Worm (Caenorhabditis elegans): Measurements from ENCODE around the gene K11E4.6.

Gene K11E4.6

DNA sequence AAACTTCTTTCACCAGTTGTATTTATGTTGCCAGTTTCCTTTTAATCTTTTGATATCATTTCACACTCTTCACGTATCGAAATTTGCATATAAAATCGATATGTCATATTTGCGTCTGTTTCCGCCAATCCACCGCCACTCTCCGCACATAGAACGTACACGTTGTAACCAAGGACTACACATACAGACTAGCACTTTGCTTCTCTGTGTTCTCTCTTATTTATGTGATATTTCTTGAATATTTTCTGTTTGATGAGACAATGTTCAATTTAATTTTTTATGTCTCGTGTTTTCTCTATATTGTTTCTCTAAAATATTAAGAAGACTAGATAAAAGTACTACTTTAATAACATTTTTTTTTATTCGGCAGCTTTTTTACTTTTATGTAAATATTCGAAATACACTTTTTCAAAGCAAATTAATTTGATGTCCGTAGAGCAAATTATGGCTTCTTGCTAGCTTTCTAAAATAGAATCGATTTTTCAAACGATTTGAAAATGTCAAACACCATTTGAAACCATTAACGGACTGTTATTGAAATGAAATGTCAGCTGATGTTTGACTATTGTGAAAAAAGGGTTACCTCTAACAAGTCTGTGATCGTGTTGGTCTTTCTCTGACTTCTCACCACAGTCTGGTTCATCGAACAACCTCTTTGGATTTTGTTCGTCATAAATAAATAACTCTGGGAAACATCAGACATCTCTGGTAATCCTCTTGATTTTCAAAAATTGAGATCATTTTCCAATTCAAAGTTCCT is 28.5 kb downstream of the K11E4.6 start:
- TF ChIP-seq unc-62 (GFP tag; optimal IDR thresholded peaks at IDR 0.05): no peak

DNA sequence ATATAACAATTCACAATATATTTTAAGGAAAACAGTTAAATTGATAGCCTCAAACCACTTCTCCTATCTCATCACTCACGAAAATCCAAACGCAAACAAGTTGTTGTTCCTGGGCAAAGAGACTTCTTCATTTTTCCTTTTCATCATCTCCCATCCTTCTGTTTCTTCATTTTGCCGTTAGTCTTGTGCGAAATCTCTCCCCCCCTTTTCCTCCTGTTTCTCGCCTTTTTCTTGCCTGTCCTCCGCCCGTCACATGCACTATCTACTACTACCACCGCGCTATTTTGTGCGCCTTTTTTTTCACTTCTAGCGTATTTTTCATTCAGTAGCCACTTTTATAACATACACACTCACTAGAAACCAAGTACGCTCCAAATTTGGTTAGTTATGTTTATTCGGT is 30.0 kb downstream of the K11E4.6 start:
- TF ChIP-seq unc-62 (GFP tag; optimal IDR thresholded peaks at IDR 0.05): no peak

DNA sequence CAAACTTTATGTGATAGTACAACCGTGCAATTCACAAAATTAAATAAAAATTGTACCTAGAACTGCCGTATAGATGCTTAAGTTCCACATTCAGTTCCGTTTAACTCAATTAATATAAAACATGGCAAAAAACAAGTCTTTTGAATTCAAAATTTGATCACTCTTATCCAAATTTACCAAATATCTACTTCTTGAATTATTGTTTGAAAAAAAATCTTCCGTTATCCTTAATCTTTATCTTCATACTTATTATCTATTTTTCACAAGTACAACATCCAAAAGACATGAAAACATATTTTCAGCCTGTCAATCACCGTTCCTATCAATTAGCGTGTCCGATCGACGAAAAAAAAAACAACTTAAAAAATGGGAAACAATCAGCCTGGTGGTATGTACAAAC is 31.0 kb downstream of the K11E4.6 start, which contains the start of gene aakb-1:
aakb-1 (plus strand) TSS at position 301 of the 400 bp plus-strand sequence.
- TF ChIP-seq unc-62 (GFP tag; optimal IDR thresholded peaks at IDR 0.05): no peak

DNA sequence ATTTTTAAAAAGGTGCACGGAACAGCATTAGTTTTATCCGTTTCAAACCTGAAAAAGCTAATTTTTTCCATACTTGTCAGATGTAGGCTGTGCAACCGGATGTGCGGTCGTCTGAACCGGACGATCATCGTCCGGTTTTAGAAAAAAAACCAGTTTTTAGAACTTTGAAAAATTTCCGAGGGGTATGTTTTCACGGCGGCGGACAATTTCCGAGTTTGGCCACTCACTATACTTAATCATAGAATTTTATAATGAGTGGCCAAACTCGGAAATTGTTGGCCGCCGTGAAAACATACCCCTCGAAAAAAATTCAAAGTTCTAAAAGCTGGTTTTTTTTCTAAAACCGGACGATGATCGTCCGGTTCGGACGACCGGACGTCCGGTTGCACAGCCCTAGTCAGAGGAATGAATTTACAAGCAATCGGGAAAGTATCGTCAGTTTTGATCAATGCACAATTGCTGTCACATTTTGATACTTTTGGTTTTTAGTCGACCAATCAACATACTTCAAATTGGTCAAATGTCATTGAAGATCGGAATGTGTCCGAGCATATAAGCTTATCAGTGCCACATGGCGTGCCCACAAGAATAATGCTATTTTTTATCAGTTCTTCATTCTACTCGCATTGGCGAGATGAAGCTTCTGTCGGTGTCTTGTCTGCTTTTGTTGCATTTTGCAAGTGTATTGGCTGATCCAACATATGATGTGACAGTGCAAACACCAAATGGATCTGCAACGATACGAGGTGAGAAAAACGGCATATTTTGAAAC is 35.4 kb downstream of the K11E4.6 start, which contains the start of gene cest-13:
cest-13 (plus strand) TSS at position 562 of the 772 bp plus-strand sequence.
- TF ChIP-seq unc-62 (GFP tag; optimal IDR thresholded peaks at IDR 0.05): no peak

DNA sequence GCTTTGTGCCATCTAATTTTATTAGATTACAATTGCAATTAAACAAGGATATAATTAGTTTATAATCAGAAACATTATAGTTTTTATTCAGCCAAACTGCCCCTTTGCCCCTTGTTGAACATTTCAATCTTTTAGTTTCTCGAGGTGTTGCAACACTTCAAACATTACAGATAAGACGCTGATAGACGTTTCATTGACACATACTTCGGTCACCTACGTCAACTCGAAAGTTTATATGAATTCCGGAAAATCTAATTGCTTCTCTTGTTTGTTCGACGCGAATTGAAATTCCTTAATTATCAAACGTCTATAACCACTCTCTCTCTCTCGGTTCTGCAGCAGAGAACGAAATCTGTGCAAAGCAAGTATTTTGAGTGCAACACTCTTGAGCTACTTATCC is 42.8 kb downstream of the K11E4.6 start:
- TF ChIP-seq unc-62 (GFP tag; optimal IDR thresholded peaks at IDR 0.05): no peak

DNA sequence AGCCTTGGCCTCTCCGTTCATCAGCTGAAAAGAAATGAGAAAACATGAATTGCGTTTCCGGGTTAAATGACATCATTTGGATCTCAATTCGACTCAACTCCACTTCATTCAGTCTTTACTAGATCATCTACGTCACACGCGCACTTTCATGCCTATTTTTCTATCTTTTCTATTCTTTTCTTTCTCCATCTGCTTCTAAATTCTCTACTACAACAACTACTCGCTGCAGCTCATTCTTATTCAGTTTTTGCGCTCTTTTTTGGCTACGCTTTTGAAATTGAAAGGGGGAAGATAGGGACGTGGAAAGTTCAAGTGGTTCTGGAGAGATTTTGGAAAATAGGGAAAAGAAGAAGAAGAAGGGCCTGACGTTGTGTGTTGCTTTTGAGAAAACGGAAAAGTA is 44.1 kb downstream of the K11E4.6 start:
- TF ChIP-seq unc-62 (GFP tag; optimal IDR thresholded peaks at IDR 0.05): no peak

DNA sequence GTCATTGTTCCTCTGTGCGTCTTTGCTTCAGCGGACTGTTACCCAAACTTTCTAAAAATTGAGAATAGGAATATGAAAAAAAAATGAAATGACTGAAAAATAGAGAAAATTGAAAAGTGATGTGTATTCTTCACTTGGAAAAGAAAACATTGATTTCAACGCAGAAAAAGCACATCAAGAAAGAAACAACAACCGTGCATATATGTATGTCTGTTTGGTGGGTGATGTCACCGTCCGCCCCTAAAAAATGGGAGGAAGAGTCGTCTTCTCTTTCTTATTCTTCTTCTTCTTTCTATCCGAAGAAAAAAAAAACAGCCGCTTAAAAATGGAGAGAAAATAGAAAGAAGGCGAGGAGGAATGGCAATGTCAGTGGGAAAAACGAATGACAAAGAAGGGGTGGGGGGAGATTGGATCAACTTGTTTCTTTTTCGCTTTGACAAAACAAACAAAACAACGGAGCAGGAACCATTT is 46.1 kb downstream of the K11E4.6 start, which contains the start of gene nkb-3:
nkb-3 (minus strand) TSS at position 51 of the 471 bp plus-strand sequence.
- TF ChIP-seq unc-62 (GFP tag; optimal IDR thresholded peaks at IDR 0.05): no peak

DNA sequence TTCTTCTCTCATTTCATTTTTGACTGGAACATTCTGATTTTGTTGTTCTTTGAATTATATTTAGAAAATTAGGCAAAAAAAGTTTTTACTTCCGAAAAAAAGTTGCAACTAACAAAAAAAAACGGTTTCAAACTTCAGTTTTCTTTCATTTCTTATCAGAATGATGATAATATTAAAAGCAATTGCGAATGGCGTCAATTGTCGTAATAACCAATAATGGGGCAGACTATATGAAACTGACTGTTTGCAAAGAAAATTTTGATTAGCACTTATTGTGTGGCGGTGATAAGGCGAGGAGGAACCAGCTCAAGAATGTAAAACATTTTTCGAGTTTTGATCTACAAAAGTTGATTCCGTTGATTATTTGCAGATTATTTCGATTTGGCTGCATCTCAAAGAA is 48.3 kb downstream of the K11E4.6 start:
- TF ChIP-seq unc-62 (GFP tag; optimal IDR thresholded peaks at IDR 0.05): no peak

DNA sequence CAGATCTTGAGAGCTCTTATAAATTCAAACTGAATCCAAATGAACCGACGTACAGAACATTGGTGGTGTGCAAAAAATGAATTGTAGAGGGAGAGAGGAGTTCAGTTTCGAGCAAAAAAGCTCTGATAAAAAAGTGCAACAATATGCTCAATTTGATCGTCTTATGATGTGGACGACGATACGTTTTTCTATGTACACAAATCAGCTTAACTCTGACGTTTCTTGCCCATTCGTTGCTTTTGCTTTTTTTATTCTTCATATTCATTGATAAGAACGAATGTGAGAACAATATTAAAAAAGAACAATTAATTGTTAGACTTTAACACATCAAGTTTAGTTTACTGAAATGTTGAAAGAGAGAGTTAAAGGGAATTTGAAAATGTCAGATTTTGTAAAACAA is 49.7 kb downstream of the K11E4.6 start:
- TF ChIP-seq unc-62 (GFP tag; optimal IDR thresholded peaks at IDR 0.05): no peak

DNA sequence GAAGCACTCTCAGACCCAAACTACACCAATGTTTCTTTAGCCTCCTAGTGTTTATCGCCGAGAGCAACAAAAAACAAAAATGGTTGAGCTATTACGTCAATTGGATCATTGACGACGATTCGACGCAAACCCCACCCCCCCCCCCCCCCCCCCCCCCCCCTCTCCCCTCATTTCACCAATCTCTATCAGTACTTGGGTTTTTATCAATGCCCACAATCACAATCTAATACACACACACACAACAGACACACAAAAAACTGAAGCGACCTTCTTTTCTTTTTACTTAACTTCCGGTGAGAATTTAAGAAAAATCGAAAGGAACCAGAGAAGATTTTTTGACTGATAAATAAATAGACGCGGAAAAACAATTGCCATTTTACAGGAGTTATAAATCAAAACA is 51.0 kb downstream of the K11E4.6 start:
- no peak for TF ChIP-seq unc-62 (GFP tag; optimal IDR thresholded peaks at IDR 0.05)

Measured in whole organism, dauer.